Fruit fly (Drosophila melanogaster) whole organism, adult: ENCODE data around the gene rols.

ENCODE experiments used
- CG7101 ChIP-seq: fragments of 200-800 bp; sonication (Bioruptor generic); optimal IDR thresholded peaks from 2 replicates; lab custom pipeline; 2018; ENCODE audit warnings: missing biosample characterization, mild to moderate bottlenecking, missing genetic modification characterization, moderate library complexity
- Hr96 ChIP-seq: fragments of 200-800 bp; sonication (Bioruptor generic); optimal IDR thresholded peaks from 2 replicates; lab custom pipeline; 2016; ENCODE audit warnings: missing biosample characterization, missing genetic modification characterization
- bab1 ChIP-seq: fragments of 200-800 bp; sonication (Bioruptor generic); optimal IDR thresholded peaks from 3 replicates; lab custom pipeline; 2019; ENCODE audit warnings: missing biosample characterization, mild to moderate bottlenecking, missing genetic modification characterization, moderate library complexity

dm6 chr3L:11966104-11966503 is 98.6 kb downstream of the rols start, which contains the start of gene prc:
- TF ChIP-seq bab1 (GFP tag; lab: Kevin White, UChicago) (no peak), CG7101 (tag; lab: Kevin White, UChicago) (no peak), Hr96 (no peak)
